Worm (Caenorhabditis elegans): Measurements from ENCODE around the gene F07B10.4.

Gene F07B10.4

DNA sequence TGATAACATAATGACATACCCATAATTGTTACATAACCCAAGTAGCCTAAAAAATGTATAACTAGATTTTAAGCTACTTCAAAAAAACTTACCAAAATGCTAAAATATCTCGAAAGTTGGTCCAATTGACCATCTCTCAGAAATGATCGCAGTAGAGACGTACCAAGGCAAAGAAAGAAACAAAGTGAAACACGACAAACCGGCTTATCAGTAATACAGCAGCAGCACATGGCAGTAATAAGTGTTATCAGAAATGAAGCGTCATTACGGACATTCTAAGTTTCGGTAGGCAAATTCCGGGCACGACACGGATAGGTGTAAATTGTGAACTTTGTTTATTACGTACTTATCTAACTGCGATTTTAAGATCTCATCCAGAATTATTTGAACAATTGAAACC, 2.6 kb upstream of the F07B10.4 start, which contains the start of gene cln-3.1:
TSS of gene cln-3.1 (minus strand) at position 171 of the 400 bp plus-strand sequence.
- no peak for TF ChIP-seq duxl-1 (tag; optimal IDR thresholded peaks at IDR 0.05; ENCODE audit: poor library complexity)
- no peak for TF ChIP-seq lin-1 (GFP tag; IDR thresholded peaks at IDR 0.05)
- no peak for TF ChIP-seq egl-27 (tag; optimal IDR thresholded peaks at IDR 0.05)
- no peak for TF ChIP-seq nhr-48 (tag; optimal IDR thresholded peaks at IDR 0.05)
- peak; percentile 37 for TF ChIP-seq nhr-28 (tag; optimal IDR thresholded peaks at IDR 0.05)
- TF ChIP-seq dmd-6 (GFP tag; IDR thresholded peaks at IDR 0.05), result peak; percentile 66
- peak; percentile 63 for TF ChIP-seq pqm-1 (tag; optimal IDR thresholded peaks at IDR 0.05)
- peak in 1 of 2 experiments; percentile 10 for TF ChIP-seq unc-62 (GFP tag; optimal IDR thresholded peaks at IDR 0.05 in 1 of 2)
- no peak for TF ChIP-seq unc-62 (tag; optimal IDR thresholded peaks at IDR 0.05)
- no peak for TF ChIP-seq Y75B8A.6 (GFP tag; IDR thresholded peaks at IDR 0.05)
- peak; percentile 81 for TF ChIP-seq mxl-3 (GFP tag; optimal IDR thresholded peaks at IDR 0.05)

DNA sequence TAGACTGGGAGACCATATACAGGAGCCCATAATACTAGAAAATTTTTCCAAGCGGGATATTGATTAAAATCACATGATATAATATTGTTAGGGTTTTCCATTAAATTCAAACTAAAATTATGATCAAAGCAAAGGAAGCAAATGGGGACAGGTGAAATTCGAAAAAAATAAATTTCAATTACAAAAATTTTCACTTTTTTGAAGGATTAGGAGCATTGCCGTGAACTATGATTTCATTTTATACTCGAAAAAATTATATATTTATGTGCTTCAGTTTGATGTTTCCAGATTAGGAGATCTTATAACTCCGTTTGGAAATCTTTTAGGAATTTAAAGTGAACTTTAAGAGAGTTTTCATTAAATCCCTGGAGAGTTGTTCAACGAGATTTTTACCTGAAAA, 2.3 kb downstream of the F07B10.4 start, which contains the start of gene F07B10.7:
TSS of gene F07B10.7 (minus strand) at position 101 of the 400 bp plus-strand sequence.
- TF ChIP-seq F44E2.7 (GFP tag; IDR thresholded peaks at IDR 0.05) (no peak), dpl-1 (GFP tag; optimal IDR thresholded peaks at IDR 0.05) (no peak), mdt-29 (GFP tag; IDR thresholded peaks at IDR 0.05) (no peak), daf-8 (GFP tag; IDR thresholded peaks at IDR 0.05) (no peak), rbr-2 (tag; optimal IDR thresholded peaks at IDR 0.05) (no peak), fos-1 (tag; optimal IDR thresholded peaks at IDR 0.05) (no peak), Y105C5A.15 (GFP tag; IDR thresholded peaks at IDR 0.05) (no peak), ZK337.2 (GFP tag; IDR thresholded peaks at IDR 0.05) (no peak), T26A8.4 (GFP tag; IDR thresholded peaks at IDR 0.05) (no peak), vab-7 (GFP tag; IDR thresholded peaks at IDR 0.05) (no peak)

DNA sequence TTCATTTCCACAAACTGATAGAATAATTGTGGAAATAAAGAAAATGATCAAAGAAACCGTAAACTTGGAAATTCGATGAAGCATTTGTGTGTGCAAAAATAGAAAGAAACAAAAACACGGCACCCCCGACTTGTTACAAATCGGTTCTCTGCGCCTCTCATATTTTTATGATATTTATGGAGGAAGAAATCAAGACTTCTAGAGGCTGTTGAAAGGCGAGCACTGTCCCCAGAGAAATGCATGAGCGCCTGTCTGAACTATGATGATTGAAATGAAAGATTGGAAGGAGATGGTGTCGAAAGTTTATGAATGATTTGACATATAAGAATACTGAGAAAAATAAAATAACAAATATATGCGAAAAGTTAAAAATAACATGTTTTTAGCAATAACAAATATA, 4.0 kb downstream of the F07B10.4 start, which contains the start of gene lgc-36:
TSS of gene lgc-36 (minus strand) at position 101 of the 400 bp plus-strand sequence.
- TF ChIP-seq pqm-1 (tag; optimal IDR thresholded peaks at IDR 0.05) (no peak), unc-62 (GFP tag; optimal IDR thresholded peaks at IDR 0.05 in 1 of 2) (peak in 1 of 2 experiments; percentile 7), unc-62 (tag; optimal IDR thresholded peaks at IDR 0.05) (no peak)

DNA sequence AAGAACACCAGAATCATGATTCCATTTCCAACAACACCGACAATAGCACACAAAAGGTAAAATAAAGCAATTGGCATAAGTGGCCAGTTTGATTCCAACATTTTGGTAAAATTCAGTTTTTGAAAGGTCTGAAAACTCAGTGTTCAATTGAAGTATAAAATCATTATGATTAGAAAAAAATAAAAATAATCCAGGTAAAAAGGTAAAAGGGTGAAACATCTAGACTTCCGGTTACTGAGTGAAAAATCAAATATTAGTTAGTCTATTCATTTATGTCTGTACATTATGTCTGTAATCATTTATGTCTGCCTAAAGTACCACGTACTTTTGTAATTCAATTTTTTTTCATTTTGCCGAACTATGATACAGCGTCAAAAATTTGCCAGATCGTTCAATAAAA, 7.9 kb downstream of the F07B10.4 start, which contains the start of gene srsx-31:
TSS of gene srsx-31 (minus strand) at position 101 of the 400 bp plus-strand sequence.
- no peak for TF ChIP-seq aha-1 (tag)
- TF ChIP-seq unc-62 (GFP tag; optimal IDR thresholded peaks at IDR 0.05 in 1 of 2), result no peak
- no peak for TF ChIP-seq unc-62 (tag; optimal IDR thresholded peaks at IDR 0.05)
- no peak for TF ChIP-seq F44E2.7 (GFP tag; IDR thresholded peaks at IDR 0.05)
- no peak for TF ChIP-seq dmd-8 (GFP tag; IDR thresholded peaks at IDR 0.05)
- TF ChIP-seq nhr-76 (tag; optimal IDR thresholded peaks at IDR 0.05), result no peak
- TF ChIP-seq Y48G9A.11 (GFP tag; IDR thresholded peaks at IDR 0.05), result no peak
- TF ChIP-seq ces-1 (GFP tag; optimal IDR thresholded peaks at IDR 0.05), result no peak
- no peak for TF ChIP-seq T26A8.4 (GFP tag; IDR thresholded peaks at IDR 0.05)
- no peak for TF ChIP-seq skn-1 (tag; optimal IDR thresholded peaks at IDR 0.05)

DNA sequence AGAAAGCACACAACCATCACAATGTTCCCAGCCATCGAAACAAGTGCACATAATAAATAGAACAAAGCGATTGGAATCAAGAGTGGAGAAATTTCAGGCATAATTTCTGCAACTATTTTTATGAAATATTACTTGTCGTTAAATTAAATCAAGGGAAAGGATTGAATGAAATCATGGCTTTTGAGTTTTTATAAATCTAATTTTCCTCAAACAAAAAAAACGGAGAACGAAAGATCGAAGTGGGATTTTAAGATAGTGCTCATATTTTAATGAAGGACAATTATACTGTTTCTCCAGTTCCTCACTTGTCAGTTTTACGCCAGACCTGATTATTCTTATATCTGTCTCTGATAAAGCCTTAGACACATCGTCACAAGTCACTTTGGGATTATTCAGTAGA, 10.5 kb downstream of the F07B10.4 start, which contains the start of gene srsx-33:
TSS of gene srsx-33 (minus strand) at position 101 of the 400 bp plus-strand sequence.
- no peak for TF ChIP-seq nhr-111 (GFP tag; optimal IDR thresholded peaks at IDR 0.05)
- TF ChIP-seq daf-19 (GFP tag; conservative IDR thresholded peaks at IDR 0.05), result no peak
- no peak for TF ChIP-seq mdt-29 (GFP tag; IDR thresholded peaks at IDR 0.05)

DNA sequence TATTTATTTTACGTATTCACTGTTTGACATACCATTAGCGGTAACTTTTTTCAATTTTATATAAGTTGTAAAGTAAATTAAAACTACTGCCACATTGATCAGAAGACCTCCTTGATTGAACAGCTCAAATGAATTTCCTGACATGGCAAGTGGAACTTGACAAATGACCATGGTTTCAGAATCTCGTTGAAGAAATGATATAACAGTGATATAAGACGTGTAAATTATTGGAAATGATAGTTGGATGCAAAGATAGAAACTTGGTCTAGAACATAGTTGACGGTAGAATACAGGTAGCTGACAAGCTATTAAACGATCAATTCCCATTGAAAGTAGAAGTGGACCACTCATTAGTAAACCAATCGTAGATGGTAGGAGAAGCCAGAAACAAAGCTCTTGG, 11.1 kb downstream of the F07B10.4 start:
- peak in 1 of 2 experiments; percentile 95 for TF ChIP-seq unc-62 (GFP tag; optimal IDR thresholded peaks at IDR 0.05 in 1 of 2)
- TF ChIP-seq unc-62 (tag; optimal IDR thresholded peaks at IDR 0.05), result no peak
- no peak for TF ChIP-seq zip-2 (tag; optimal IDR thresholded peaks at IDR 0.05)

DNA sequence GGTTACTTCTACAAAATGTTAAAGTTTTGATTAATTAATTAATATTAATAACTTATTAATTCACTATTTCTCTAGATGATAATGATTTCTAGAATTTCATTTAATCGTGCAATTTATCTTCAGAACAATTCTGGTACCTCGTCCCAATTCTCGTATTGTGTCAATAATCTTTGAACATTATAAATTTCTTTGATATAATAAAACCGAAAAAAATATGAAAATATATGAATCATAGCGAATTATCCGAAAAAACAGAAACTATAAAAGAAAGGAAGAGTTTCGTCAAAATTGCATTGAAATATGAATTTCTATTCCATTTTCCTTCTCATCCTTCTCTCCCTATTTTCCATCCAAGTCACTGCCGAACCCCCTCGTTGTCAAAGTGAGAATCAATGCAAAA, 12.2 kb downstream of the F07B10.4 start, which contains the start of gene T19B10.12:
TSS of gene T19B10.12 (plus strand) at position 301 of the 400 bp plus-strand sequence.
- TF ChIP-seq aha-1 (tag), result peak; percentile 27
- TF ChIP-seq ceh-82 (tag; optimal IDR thresholded peaks at IDR 0.05), result no peak
